Fruit fly (Drosophila melanogaster) whole organism, embryonic: ENCODE data around the gene qm.
A peak's percentile ranks its signal among the peaks of the same experiment; 100 is the strongest.

ENCODE experiments used
- Ada2b ChIP-seq: fragments of 200-800 bp; sonication (Bioruptor generic); IDR thresholded peaks from 2 replicates; pipeline ENCODE4 v1.3.6; 2022; ENCODE audit warnings: missing biosample characterization, missing genetic modification characterization
- Atf6 ChIP-seq: fragments of 200-800 bp; sonication (Bioruptor generic); IDR thresholded peaks from 2 replicates; pipeline ENCODE4 v1.3.6; 2022; ENCODE audit warnings: missing biosample characterization, missing genetic modification characterization
- Bgb ChIP-seq: fragments of 200-800 bp; sonication (Bioruptor generic); IDR thresholded peaks from 2 replicates; pipeline ENCODE4 v1.3.6; 2022; ENCODE audit warnings: missing biosample characterization, missing genetic modification characterization; ENCODE audit not compliant: partially characterized antibody
- CG10543 ChIP-seq: fragments of 200-800 bp; sonication (Bioruptor generic); optimal IDR thresholded peaks from 3 replicates; lab custom pipeline; 2017; ENCODE audit warnings: missing biosample characterization, mild to moderate bottlenecking, missing genetic modification characterization, moderate library complexity
- CG11247 ChIP-seq: fragments of 200-800 bp; sonication (Bioruptor generic); IDR thresholded peaks from 2 replicates; pipeline ENCODE4 v1.3.6; 2022; ENCODE audit warnings: missing biosample characterization, missing genetic modification characterization
- CG11398 ChIP-seq: fragments of 200-800 bp; sonication (Bioruptor generic); optimal IDR thresholded peaks from 2 replicates; lab custom pipeline; 2016; ENCODE audit warnings: missing biosample characterization, missing genetic modification characterization
- CG11695 ChIP-seq: fragments of 200-800 bp; sonication (Bioruptor generic); IDR thresholded peaks from 3 replicates; pipeline ENCODE4 v1.3.6; 2022; ENCODE audit warnings: missing biosample characterization, missing genetic modification characterization
- CG11723 ChIP-seq: fragments of 200-800 bp; sonication (Bioruptor generic); optimal IDR thresholded peaks from 2 replicates; lab custom pipeline; 2017; ENCODE audit warnings: missing biosample characterization, mild to moderate bottlenecking, missing genetic modification characterization
- CG12219 ChIP-seq: fragments of 200-800 bp; sonication (Bioruptor generic); optimal IDR thresholded peaks from 3 replicates; lab custom pipeline; 2018; ENCODE audit warnings: missing biosample characterization, mild to moderate bottlenecking, missing genetic modification characterization
- CG13894 ChIP-seq: fragments of 200-800 bp; sonication (Bioruptor generic); optimal IDR thresholded peaks from 3 replicates; lab custom pipeline; 2018; ENCODE audit warnings: missing biosample characterization, mild to moderate bottlenecking, missing genetic modification characterization, moderate library complexity
- CG14014 ChIP-seq: fragments of 200-800 bp; sonication (Bioruptor generic); IDR thresholded peaks from 2 replicates; pipeline ENCODE4 v1.3.6; 2022; ENCODE audit warnings: missing biosample characterization, missing genetic modification characterization
- CG14710 ChIP-seq: fragments of 200-800 bp; sonication (Bioruptor generic); optimal IDR thresholded peaks from 3 replicates; lab custom pipeline; 2019; ENCODE audit warnings: missing biosample characterization, mild to moderate bottlenecking, missing genetic modification characterization, moderate library complexity
- CG15514 ChIP-seq: fragments of 200-800 bp; sonication (Bioruptor generic); optimal IDR thresholded peaks from 3 replicates; lab custom pipeline; 2017; ENCODE audit warnings: missing biosample characterization, missing genetic modification characterization, mild to moderate bottlenecking, moderate library complexity, missing genetic modification reagents
- CG15601 ChIP-seq: fragments of 200-800 bp; sonication (Bioruptor generic); optimal IDR thresholded peaks from 3 replicates; lab custom pipeline; 2019; ENCODE audit warnings: missing biosample characterization, mild to moderate bottlenecking, missing genetic modification characterization, moderate library complexity
- CG16779 ChIP-seq: fragments of 200-800 bp; sonication (Bioruptor generic); IDR thresholded peaks from 2 replicates; pipeline ENCODE4 v1.3.6; 2022; ENCODE audit warnings: missing biosample characterization, missing genetic modification characterization
- CG18262 ChIP-seq: fragments of 200-800 bp; optimal IDR thresholded peaks from 3 replicates; lab custom pipeline; 2019; ENCODE audit warnings: missing biosample characterization, mild to moderate bottlenecking, missing genetic modification characterization, moderate library complexity
- CG2875 ChIP-seq: fragments of 200-800 bp; sonication (Bioruptor generic); optimal IDR thresholded peaks from 2 replicates; lab custom pipeline; 2017; ENCODE audit warnings: missing biosample characterization, mild to moderate bottlenecking, missing genetic modification characterization, missing genetic modification reagents
- CG34376 ChIP-seq: fragments of 200-800 bp; sonication (Bioruptor generic); optimal IDR thresholded peaks from 2 replicates; lab custom pipeline; 2018; ENCODE audit warnings: missing biosample characterization, mild to moderate bottlenecking, missing genetic modification characterization
- CG4328 ChIP-seq: fragments of 200-800 bp; sonication (Bioruptor generic); optimal IDR thresholded peaks from 3 replicates; lab custom pipeline; 2017; ENCODE audit warnings: missing biosample characterization, missing genetic modification reagents, missing genetic modification characterization
- CG6689 ChIP-seq: fragments of 200-800 bp; sonication (Bioruptor generic); IDR thresholded peaks from 2 replicates; pipeline ENCODE4 v1.3.6; 2022; ENCODE audit warnings: missing biosample characterization, missing genetic modification characterization
- CTCF ChIP-seq: fragments of 200-800 bp; sonication (Bioruptor generic); optimal IDR thresholded peaks from 2 replicates; lab custom pipeline; 2017; ENCODE audit warnings: missing biosample characterization, mild to moderate bottlenecking, missing genetic modification characterization, moderate library complexity
- Dbx ChIP-seq: fragments of 200-800 bp; sonication (Bioruptor generic); IDR thresholded peaks from 3 replicates; pipeline ENCODE4 v1.3.6; 2022; ENCODE audit warnings: missing biosample characterization, missing genetic modification characterization
- Jarid2 ChIP-seq: fragments of 200-800 bp; sonication (Bioruptor generic); optimal IDR thresholded peaks from 3 replicates; lab custom pipeline; 2017; ENCODE audit warnings: mild to moderate bottlenecking, missing biosample characterization, missing genetic modification reagents, missing genetic modification characterization
- Lhr ChIP-seq: fragments of 200-800 bp; sonication (Bioruptor generic); optimal IDR thresholded peaks from 3 replicates; lab custom pipeline; 2017; ENCODE audit warnings: mild to moderate bottlenecking, missing biosample characterization, missing genetic modification reagents, missing genetic modification characterization
- Max ChIP-seq: fragments of 200-800 bp; sonication (Bioruptor generic); optimal IDR thresholded peaks from 2 replicates; lab custom pipeline; 2016; ENCODE audit warnings: missing biosample characterization, mild to moderate bottlenecking, missing genetic modification characterization
- Med ChIP-seq: fragments of 200-800 bp; sonication (Bioruptor generic); peaks from one replicate; lab custom pipeline; 2016; ENCODE audit warnings: missing biosample characterization, missing genetic modification characterization, mild to moderate bottlenecking, inconsistent platforms, moderate library complexity
- Poxn ChIP-seq: fragments of 200-800 bp; sonication (Bioruptor generic); IDR thresholded peaks from 2 replicates; pipeline ENCODE4 v1.3.6; 2022; ENCODE audit warnings: missing biosample characterization, missing genetic modification characterization
- Rfx ChIP-seq: fragments of 200-800 bp; sonication (Bioruptor generic); IDR thresholded peaks from 2 replicates; pipeline ENCODE4 v1.3.6; 2022; ENCODE audit warnings: missing biosample characterization, missing genetic modification characterization
- Stat92E ChIP-seq, 3 experiments: fragments of >200 bp in 2 of 3; fragments of 200-800 bp in 1 of 3; sonication (Bioruptor generic) in 1 of 3; optimal IDR thresholded peaks; 2 replicates each; lab custom pipeline; 2017 to 2019; ENCODE audit warnings: missing biosample characterization in 3 of 3, missing genetic modification characterization in 3 of 3, mild to moderate bottlenecking in 1 of 3, moderate library complexity in 1 of 3
- Xbp1 ChIP-seq: fragments of 200-800 bp; sonication (Bioruptor generic); optimal IDR thresholded peaks from 3 replicates; lab custom pipeline; 2016; ENCODE audit warnings: missing biosample characterization, mild to moderate bottlenecking, missing genetic modification characterization
- al ChIP-seq: fragments of 200-800 bp; sonication (Bioruptor generic); IDR thresholded peaks from 2 replicates; pipeline ENCODE4 v1.3.6; 2022; ENCODE audit warnings: missing biosample characterization, missing genetic modification characterization
- ara ChIP-seq: fragments of 200-800 bp; sonication (Bioruptor generic); IDR thresholded peaks from 2 replicates; pipeline ENCODE4 v1.3.6; 2022; ENCODE audit warnings: missing biosample characterization, missing genetic modification characterization
- chm ChIP-seq: fragments of 200-800 bp; sonication (Bioruptor generic); IDR thresholded peaks from 2 replicates; pipeline ENCODE4 v1.3.6; 2022; ENCODE audit warnings: missing biosample characterization, missing genetic modification characterization
- crol ChIP-seq: fragments of 200-800 bp; sonication (Bioruptor generic); IDR thresholded peaks from 2 replicates; pipeline ENCODE4 v1.3.6; 2022; ENCODE audit warnings: missing biosample characterization, missing genetic modification characterization
- crp ChIP-seq, 2 experiments: fragments of 200-800 bp; sonication (Bioruptor generic); optimal IDR thresholded peaks; 2 replicates in 1 of 2; 3 replicates in 1 of 2; lab custom pipeline; 2017; ENCODE audit warnings: missing biosample characterization in 2 of 2, missing genetic modification characterization in 2 of 2, mild to moderate bottlenecking in 1 of 2, moderate library complexity in 1 of 2
- dan ChIP-seq: fragments of 200-800 bp; sonication (Bioruptor generic); IDR thresholded peaks from 2 replicates; pipeline ENCODE4 v1.3.6; 2022; ENCODE audit warnings: missing biosample characterization, missing genetic modification characterization
- fd102C ChIP-seq: fragments of 200-800 bp; sonication (Bioruptor generic); optimal IDR thresholded peaks from 2 replicates; lab custom pipeline; 2018; ENCODE audit warnings: missing biosample characterization, mild to moderate bottlenecking, missing genetic modification characterization, moderate library complexity
- fd3F ChIP-seq: fragments of 200-800 bp; sonication (Bioruptor generic); optimal IDR thresholded peaks from 2 replicates; lab custom pipeline; 2018; ENCODE audit warnings: missing biosample characterization, mild to moderate bottlenecking, missing genetic modification characterization, moderate library complexity
- grn ChIP-seq: fragments of 200-800 bp; sonication (Bioruptor generic); optimal IDR thresholded peaks from 3 replicates; lab custom pipeline; 2017; ENCODE audit warnings: missing biosample characterization, missing genetic modification characterization
- hkb ChIP-seq, 2 experiments: fragments of 200-800 bp in 1 of 2; fragments of >200 bp in 1 of 2; sonication (Bioruptor generic) in 1 of 2; IDR thresholded peaks in 1 of 2; optimal IDR thresholded peaks in 1 of 2; 2 replicates each; pipeline versions ENCODE4 v1.3.6 to Lab custom; 2017 to 2022; ENCODE audit warnings: missing biosample characterization in 1 of 2, missing genetic modification characterization in 1 of 2
- knrl ChIP-seq: fragments of 200-800 bp; sonication (Bioruptor generic); IDR thresholded peaks from 3 replicates; pipeline ENCODE4 v1.3.6; 2022; ENCODE audit warnings: missing biosample characterization, missing genetic modification characterization; ENCODE audit not compliant: partially characterized antibody
- lab ChIP-seq: fragments of 200-800 bp; sonication (Bioruptor generic); optimal IDR thresholded peaks from 3 replicates; lab custom pipeline; 2017; ENCODE audit warnings: missing biosample characterization, missing genetic modification characterization, mild to moderate bottlenecking, moderate library complexity, missing genetic modification reagents
- lbe ChIP-seq: fragments of 200-800 bp; sonication (Bioruptor generic); optimal IDR thresholded peaks from 2 replicates; lab custom pipeline; 2016; ENCODE audit warnings: missing biosample characterization, mild to moderate bottlenecking, missing genetic modification characterization
- sob ChIP-seq: fragments of 200-800 bp; sonication (Bioruptor generic); IDR thresholded peaks from 2 replicates; pipeline ENCODE4 v1.3.6; 2022; ENCODE audit warnings: missing biosample characterization, missing genetic modification characterization
- toy ChIP-seq: fragments of 200-800 bp; sonication (Bioruptor generic); IDR thresholded peaks from 2 replicates; pipeline ENCODE4 v1.3.6; 2022; ENCODE audit warnings: missing biosample characterization, missing genetic modification characterization
- trem ChIP-seq: fragments of 200-800 bp; optimal IDR thresholded peaks from 3 replicates; lab custom pipeline; 2019; ENCODE audit warnings: missing biosample characterization, mild to moderate bottlenecking, missing genetic modification characterization, moderate library complexity
- tup ChIP-seq: fragments of 200-800 bp; sonication (Bioruptor generic); optimal IDR thresholded peaks from 2 replicates; lab custom pipeline; 2016; ENCODE audit warnings: missing biosample characterization, mild to moderate bottlenecking, missing genetic modification characterization, moderate library complexity
- unpg ChIP-seq: fragments of 200-800 bp; sonication (Bioruptor generic); optimal IDR thresholded peaks from 3 replicates; lab custom pipeline; 2018; ENCODE audit warnings: missing biosample characterization, mild to moderate bottlenecking, missing genetic modification characterization, moderate library complexity
- vvl ChIP-seq: fragments of 200-800 bp; sonication (Bioruptor generic); IDR thresholded peaks from 2 replicates; pipeline ENCODE4 v1.3.6; 2022; ENCODE audit warnings: missing biosample characterization, missing genetic modification characterization

qm gene

dm6 chr3L:7344965-7345427 lies 3.1 kb upstream of the qm start, which contains the start of gene Cln7 (continued):
- TF ChIP-seq fd3F (GFP tag; lab: Kevin White, UChicago) (no peak), al (GFP tag; lab: Robert Waterston, UW) (no peak), sob (GFP tag; lab: Robert Waterston, UW) (peak; percentile 35; the same call in 1 of the 2 replicates), CG15601 (tag; lab: Kevin White, UChicago) (peak; percentile 22), CG14710 (tag; lab: Kevin White, UChicago) (peak; percentile 20), CG18262 (tag; lab: Kevin White, UChicago) (peak; percentile 39), crp (GFP tag; optimal IDR thresholded peaks at IDR 0.05; lab: Kevin White, UChicago) (no peak), Max (GFP tag; lab: Kevin White, UChicago) (no peak), Bgb (GFP tag; lab: Robert Waterston, UW) (peak; percentile 38; the same call in 1 of the 2 replicates), CG13894 (tag; lab: Kevin White, UChicago) (peak; percentile 64), Stat92E (GFP tag; optimal IDR thresholded peaks at IDR 0.05; lab: Kevin White, UChicago) (peak in 1 of 3 experiments; percentile 88), lbe (GFP tag; lab: Kevin White, UChicago) (peak; percentile 59), Xbp1 (GFP tag; lab: Kevin White, UChicago) (no peak), CG11723 (GFP tag; lab: Kevin White, UChicago) (no peak), CG4328 (no peak), Lhr (GFP tag; lab: Kevin White, UChicago) (no peak), Poxn (GFP tag; lab: Robert Waterston, UW) (no peak), Jarid2 (peak; percentile 92), Rfx (GFP tag; lab: Robert Waterston, UW) (peak; percentile 55), Med (GFP tag; lab: Kevin White, UChicago) (peak; percentile 92), CG11398 (GFP tag; lab: Kevin White, UChicago) (peak; percentile 26), lab (GFP tag; lab: Kevin White, UChicago) (peak; percentile 59), CG16779 (0 out of 2 replicates have a peak, but pooled peaks have one; percentile 26), knrl (GFP tag; lab: Robert Waterston, UW) (0 out of 3 replicates have a peak, but pooled peaks have one; percentile 27), chm (GFP tag; lab: Robert Waterston, UW) (peak; percentile 79), Atf6 (peak; percentile 56), grn (GFP tag; lab: Kevin White, UChicago) (peak; percentile 80), CG11247 (GFP tag; lab: Robert Waterston, UW) (no peak), CG34376 (GFP tag; lab: Kevin White, UChicago) (peak; percentile 69), CG2875 (GFP tag; lab: Kevin White, UChicago) (peak; percentile 39), CG14014 (peak; percentile 44; the same call in 1 of the 2 replicates), CG11695 (GFP tag; lab: Robert Waterston, UW) (0 out of 3 replicates have a peak, but pooled peaks have one; percentile 17), tup (GFP tag; lab: Kevin White, UChicago) (no peak), CTCF (peak; percentile 50), toy (GFP tag; lab: Robert Waterston, UW) (no peak), CG6689 (GFP tag; lab: Robert Waterston, UW) (no peak), crol (GFP tag; lab: Robert Waterston, UW) (peak; percentile 86), CG15514 (GFP tag; lab: Kevin White, UChicago) (peak; percentile 51), trem (tag; lab: Kevin White, UChicago) (peak; percentile 31), CG10543 (GFP tag; lab: Kevin White, UChicago) (peak; percentile 56), ara (GFP tag; lab: Robert Waterston, UW) (peak; percentile 42; the same call in 1 of the 2 replicates), unpg (peak; percentile 40), Dbx (GFP tag; lab: Robert Waterston, UW) (peak; percentile 58; the same call in 1 of the 3 replicates), vvl (peak; percentile 61; the same call in 1 of the 2 replicates), fd102C (GFP tag; lab: Kevin White, UChicago) (no peak), hkb (optimal IDR thresholded peaks at IDR 0.05; lab: Kevin White, UChicago) (no peak), hkb (GFP tag; IDR thresholded peaks at IDR 0.05; lab: Robert Waterston, UW) (peak; percentile 58), dan (GFP tag; lab: Robert Waterston, UW) (no peak), Ada2b (no peak), CG12219 (GFP tag; lab: Kevin White, UChicago) (peak; percentile 16)
